Worm (Caenorhabditis elegans) whole organism, L4 larva: ENCODE data around the gene ttr-32.

Source experiments
- ama-1 ChIP-seq: fragments of 150-350 bp; optimal IDR thresholded peaks from 2 replicates; lab custom pipeline; 2014; ENCODE audit warnings: inconsistent platforms, mixed read lengths
- ctbp-1 ChIP-seq: fragments of 200-800 bp; sonication (Bioruptor generic); IDR thresholded peaks from 2 replicates; pipeline ENCODE4 v1.3.6; 2022; ENCODE audit warnings: missing genetic modification reagents, missing genetic modification characterization, missing compliant biosample characterization
- dve-1 ChIP-seq: sonication (generic microtip); optimal IDR thresholded peaks from 2 replicates; lab custom pipeline; 2017; ENCODE audit warnings: antibody characterized with exemption, mild to moderate bottlenecking, missing genetic modification characterization, missing compliant biosample characterization; ENCODE audit not compliant: insufficient read depth
- egl-27 ChIP-seq: sonication (generic microtip); optimal IDR thresholded peaks from 3 replicates; lab custom pipeline; 2017; ENCODE audit warnings: missing biosample characterization, missing genetic modification reagents, missing genetic modification characterization
- nhr-6 ChIP-seq: fragments of 150-350 bp; optimal IDR thresholded peaks from 2 replicates; lab custom pipeline; 2014; ENCODE audit warnings: missing biosample characterization, missing genetic modification characterization

DNA sequence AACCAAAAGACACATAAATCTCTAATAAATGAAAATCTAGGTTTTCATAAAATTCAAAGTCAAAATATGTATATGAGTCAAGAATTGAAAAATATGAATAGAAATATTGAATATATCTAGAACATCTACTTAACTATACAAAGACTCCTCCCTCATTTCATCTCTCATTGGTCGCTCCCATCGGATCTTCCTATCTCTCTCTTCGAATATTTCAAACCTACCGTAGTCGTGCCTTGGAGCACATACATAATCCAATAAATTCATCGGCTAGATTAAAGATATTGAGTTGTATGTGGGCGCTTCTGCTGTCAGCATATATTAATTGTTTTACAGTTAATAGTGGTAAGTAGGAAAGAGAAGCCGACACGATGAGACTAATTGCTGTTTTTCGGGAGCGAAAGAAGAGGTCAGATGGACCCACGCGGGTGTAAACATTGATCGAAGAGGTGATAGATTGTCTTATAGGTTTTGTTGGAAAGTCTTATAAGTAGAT is 39.2 kb upstream of the ttr-32 start:
- TF ChIP-seq ctbp-1 (GFP tag; lab: Robert Waterston, UW) (no peak), nhr-6 (tag; lab: Kevin White, UChicago) (no peak), dve-1 (tag; lab: Kevin White, UChicago) (no peak), ama-1 (no peak), egl-27 (tag; lab: Kevin White, UChicago) (no peak)
